Worm (Caenorhabditis elegans) whole organism, L2 larva: ENCODE data around the gene cox-17.
A peak's percentile ranks its signal among the peaks of the same experiment; 100 is the strongest.

Experiments
- C34F6.9 ChIP-seq: fragments of 150-350 bp; optimal IDR thresholded peaks from 2 replicates; lab custom pipeline; 2014; ENCODE audit warnings: missing biosample characterization, missing genetic modification characterization
- F13H6.1 ChIP-seq: sonication (generic microtip); optimal IDR thresholded peaks from 2 replicates; lab custom pipeline; 2016; ENCODE audit warnings: missing genetic modification characterization, missing compliant biosample characterization
- R02D3.7 ChIP-seq: fragments of 150-350 bp; optimal IDR thresholded peaks from 2 replicates; lab custom pipeline; 2014; ENCODE audit warnings: missing biosample characterization, missing genetic modification characterization
- Y55F3AM.14 ChIP-seq: fragments of 200-800 bp; sonication (Bioruptor generic); optimal IDR thresholded peaks from 2 replicates; lab custom pipeline; 2018; ENCODE audit warnings: mild to moderate bottlenecking, missing genetic modification characterization, missing compliant biosample characterization
- ZK546.5 ChIP-seq: sonication (generic microtip); optimal IDR thresholded peaks from 2 replicates; lab custom pipeline; 2017; ENCODE audit warnings: missing biosample characterization, missing genetic modification characterization
- alr-1 ChIP-seq: fragments of 150-350 bp; optimal IDR thresholded peaks from 2 replicates; lab custom pipeline; 2014; ENCODE audit warnings: missing biosample characterization, missing genetic modification characterization
- ama-1 ChIP-seq: fragments of 150-350 bp; optimal IDR thresholded peaks from 2 replicates; lab custom pipeline; 2018; ENCODE audit warnings: inconsistent platforms
- ceh-82 ChIP-seq: fragments of 150-350 bp; optimal IDR thresholded peaks from 2 replicates; lab custom pipeline; 2014; ENCODE audit warnings: missing biosample characterization, missing genetic modification characterization
- crh-2 ChIP-seq: sonication (generic microtip); optimal IDR thresholded peaks from 2 replicates; lab custom pipeline; 2017; ENCODE audit warnings: missing biosample characterization, missing genetic modification characterization
- egl-27 ChIP-seq: sonication (generic microtip); optimal IDR thresholded peaks from 3 replicates; lab custom pipeline; 2017; ENCODE audit warnings: missing biosample characterization, missing genetic modification reagents, missing genetic modification characterization
- elt-3 ChIP-seq: sonication (generic microtip); optimal IDR thresholded peaks from 2 replicates; lab custom pipeline; 2017; ENCODE audit warnings: missing biosample characterization, missing genetic modification characterization
- fos-1 ChIP-seq: fragments of 150-350 bp; optimal IDR thresholded peaks from 2 replicates; lab custom pipeline; 2014; ENCODE audit warnings: missing biosample characterization, missing genetic modification characterization
- gmeb-1 ChIP-seq: fragments of 150-350 bp; optimal IDR thresholded peaks from 2 replicates; lab custom pipeline; 2014; ENCODE audit warnings: missing biosample characterization, missing genetic modification characterization
- lin-11 ChIP-seq: fragments of 150-350 bp; sonication (generic microtip); optimal IDR thresholded peaks from 2 replicates; lab custom pipeline; 2014; ENCODE audit warnings: missing biosample characterization, missing genetic modification characterization, inconsistent platforms, mixed read lengths
- lin-13 ChIP-seq: fragments of 150-350 bp; optimal IDR thresholded peaks from 2 replicates; lab custom pipeline; 2014; ENCODE audit warnings: missing biosample characterization, missing genetic modification reagents, missing genetic modification characterization
- lin-39 ChIP-seq: fragments of 150-350 bp; optimal IDR thresholded peaks from 2 replicates; lab custom pipeline; 2014; ENCODE audit warnings: missing biosample characterization, missing genetic modification reagents, missing genetic modification characterization
- mbf-1 ChIP-seq: sonication (generic microtip); optimal IDR thresholded peaks from 2 replicates; lab custom pipeline; 2017; ENCODE audit warnings: missing biosample characterization, missing genetic modification characterization
- mdl-1 ChIP-seq, 2 experiments: fragments of 150-350 bp in 1 of 2; sonication (generic microtip) in 1 of 2; optimal IDR thresholded peaks; 2 replicates each; lab custom pipeline; 2017; ENCODE audit warnings: missing biosample characterization in 2 of 2, missing genetic modification characterization in 2 of 2
- nhr-10 ChIP-seq: sonication (generic microtip); optimal IDR thresholded peaks from 2 replicates; lab custom pipeline; 2017; ENCODE audit warnings: missing biosample characterization, missing genetic modification characterization
- nhr-11 ChIP-seq: fragments of 150-350 bp; optimal IDR thresholded peaks from 2 replicates; lab custom pipeline; 2014; ENCODE audit warnings: missing biosample characterization, missing genetic modification characterization
- nhr-12 ChIP-seq: fragments of 150-350 bp; optimal IDR thresholded peaks from 2 replicates; lab custom pipeline; 2014; ENCODE audit warnings: missing biosample characterization, missing genetic modification characterization
- nhr-129 ChIP-seq: fragments of 150-350 bp; optimal IDR thresholded peaks from 2 replicates; lab custom pipeline; 2014; ENCODE audit warnings: missing biosample characterization, missing genetic modification characterization
- nhr-21 ChIP-seq: fragments of 150-350 bp; optimal IDR thresholded peaks from 2 replicates; lab custom pipeline; 2014; ENCODE audit warnings: missing biosample characterization, missing genetic modification characterization
- nhr-23 ChIP-seq: fragments of 150-350 bp; optimal IDR thresholded peaks from 2 replicates; lab custom pipeline; 2014; ENCODE audit warnings: missing biosample characterization, missing genetic modification reagents, missing genetic modification characterization
- nhr-237 ChIP-seq: fragments of 150-350 bp; optimal IDR thresholded peaks from 2 replicates; lab custom pipeline; 2014; ENCODE audit warnings: missing biosample characterization, missing genetic modification characterization
- nhr-25 ChIP-seq: fragments of 150-350 bp; sonication (generic microtip); optimal IDR thresholded peaks from 3 replicates; lab custom pipeline; 2014; ENCODE audit warnings: missing biosample characterization, missing genetic modification characterization
- nhr-6 ChIP-seq: fragments of 150-350 bp; optimal IDR thresholded peaks from 2 replicates; lab custom pipeline; 2014; ENCODE audit warnings: missing biosample characterization, missing genetic modification characterization
- nhr-77 ChIP-seq: fragments of 150-350 bp; optimal IDR thresholded peaks from 2 replicates; lab custom pipeline; 2014; ENCODE audit warnings: missing biosample characterization, missing genetic modification characterization
- peb-1 ChIP-seq: fragments of 150-350 bp; optimal IDR thresholded peaks from 2 replicates; lab custom pipeline; 2014; ENCODE audit warnings: missing biosample characterization, missing genetic modification characterization
- sem-4 ChIP-seq: fragments of 150-350 bp; optimal IDR thresholded peaks from 2 replicates; lab custom pipeline; 2014; ENCODE audit warnings: missing biosample characterization, missing genetic modification reagents, missing genetic modification characterization
- skn-1 ChIP-seq: sonication (generic microtip); optimal IDR thresholded peaks from 2 replicates; lab custom pipeline; 2017; ENCODE audit warnings: missing biosample characterization, missing genetic modification characterization
- sma-9 ChIP-seq, 2 experiments: fragments of 150-350 bp in 1 of 2; sonication (generic microtip) in 1 of 2; optimal IDR thresholded peaks; 2 replicates each; lab custom pipeline; 2014 to 2016; ENCODE audit warnings: missing genetic modification characterization in 2 of 2, mild to moderate bottlenecking in 1 of 2, missing biosample characterization in 1 of 2, missing compliant biosample characterization in 1 of 2, missing genetic modification reagents in 1 of 2, moderate library complexity in 1 of 2
- unc-39 ChIP-seq: fragments of 150-350 bp; optimal IDR thresholded peaks from 2 replicates; lab custom pipeline; 2014; ENCODE audit warnings: missing biosample characterization, missing genetic modification characterization
- unc-55 ChIP-seq: fragments of 150-350 bp; sonication (generic microtip); optimal IDR thresholded peaks from 3 replicates; lab custom pipeline; 2014; ENCODE audit warnings: missing biosample characterization, missing genetic modification reagents, missing genetic modification characterization
- zag-1 ChIP-seq: fragments of 150-350 bp; optimal IDR thresholded peaks from 2 replicates; lab custom pipeline; 2014; ENCODE audit warnings: missing biosample characterization, missing genetic modification characterization
- ztf-1 ChIP-seq: fragments of 200-800 bp; sonication (Bioruptor generic); conservative IDR thresholded peaks from 2 replicates; pipeline ENCODE4 v1.3.6; 2022; ENCODE audit warnings: missing genetic modification characterization, missing compliant biosample characterization
- ztf-4 ChIP-seq: fragments of 150-350 bp; optimal IDR thresholded peaks from 2 replicates; lab custom pipeline; 2014; ENCODE audit warnings: missing biosample characterization, missing genetic modification characterization

cox-17 gene

ce11 chrIII:191803-192202, 1.0 kb downstream of the cox-17 start, which contains the start of gene sec-20:
TSS of gene sec-20 (plus strand) at chrIII:192103.
- TF ChIP-seq ZK546.5 (tag; lab: Kevin White, UChicago) (no peak), peb-1 (tag; lab: Kevin White, UChicago) (no peak), nhr-23 (tag; lab: Kevin White, UChicago) (no peak), lin-39 (tag; lab: Kevin White, UChicago) (no peak), C34F6.9 (tag; lab: Kevin White, UChicago) (no peak), nhr-21 (no peak), alr-1 (tag; lab: Kevin White, UChicago) (no peak), gmeb-1 (tag; lab: Kevin White, UChicago) (no peak), lin-11 (tag; lab: Kevin White, UChicago) (no peak), nhr-6 (tag; lab: Kevin White, UChicago) (no peak), mbf-1 (no peak), egl-27 (tag; lab: Kevin White, UChicago) (no peak), ztf-4 (tag; lab: Kevin White, UChicago) (no peak), ztf-1 (no peak)

- TF ChIP-seq nhr-12 (tag; lab: Kevin White, UChicago) (no peak), mbf-1 (no peak), peb-1 (tag; lab: Kevin White, UChicago) (no peak), elt-3 (tag; lab: Kevin White, UChicago) (no peak), C34F6.9 (tag; lab: Kevin White, UChicago) (no peak), nhr-77 (tag; lab: Kevin White, UChicago) (no peak), ZK546.5 (tag; lab: Kevin White, UChicago) (no peak), sem-4 (tag; lab: Kevin White, UChicago) (no peak), crh-2 (tag; lab: Kevin White, UChicago) (no peak), zag-1 (tag; lab: Kevin White, UChicago) (no peak), lin-39 (tag; lab: Kevin White, UChicago) (no peak), lin-13 (GFP tag; lab: Kevin White, UChicago) (no peak), ztf-4 (tag; lab: Kevin White, UChicago) (no peak), ztf-1 (no peak), nhr-21 (no peak), Y55F3AM.14 (no peak), ama-1 (lab: Kevin White, UChicago) (no peak), F13H6.1 (tag; lab: Kevin White, UChicago) (no peak), egl-27 (tag; lab: Kevin White, UChicago) (no peak)
Measured at ce11 chrIII:194160-194559, 3.4 kb downstream of the cox-17 start, which contains the start of gene F40G9.17. TSS of gene F40G9.17 (plus strand) at chrIII:194460.

ce11 chrIII:203953-204352, 13.2 kb downstream of the cox-17 start:
- TF ChIP-seq crh-2 (tag; lab: Kevin White, UChicago) (no peak), mbf-1 (no peak), ZK546.5 (tag; lab: Kevin White, UChicago) (no peak), nhr-129 (tag; lab: Kevin White, UChicago) (no peak), nhr-6 (tag; lab: Kevin White, UChicago) (no peak), unc-39 (tag; lab: Kevin White, UChicago) (no peak), nhr-77 (tag; lab: Kevin White, UChicago) (no peak)

DNA sequence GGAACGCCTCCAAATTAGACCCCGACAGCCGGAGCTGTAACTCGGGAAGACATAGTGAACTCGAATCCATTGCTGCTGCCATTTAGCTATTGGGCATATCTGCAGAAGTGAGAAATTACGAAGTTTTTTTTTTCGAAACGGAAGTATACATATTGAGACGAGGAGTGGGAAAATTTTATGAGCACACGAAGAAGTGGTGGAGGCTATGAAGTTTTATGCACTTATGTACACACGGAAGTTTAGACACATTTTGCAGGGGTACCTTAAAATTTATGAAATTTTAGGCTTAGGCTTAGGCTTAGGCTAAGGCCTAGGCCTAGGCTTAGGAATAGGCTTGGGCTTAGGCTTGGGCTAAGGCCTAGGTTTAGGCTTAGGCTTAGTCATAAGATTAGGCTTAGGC, 16.2 kb downstream of the cox-17 start, which contains the start of gene W10C4.1:
Gene W10C4.1, minus strand, starts transcription at position 101 of the 400 bp plus-strand sequence.
- TF ChIP-seq egl-27 (tag; lab: Kevin White, UChicago) (no peak), unc-55 (peak; percentile 9)

DNA sequence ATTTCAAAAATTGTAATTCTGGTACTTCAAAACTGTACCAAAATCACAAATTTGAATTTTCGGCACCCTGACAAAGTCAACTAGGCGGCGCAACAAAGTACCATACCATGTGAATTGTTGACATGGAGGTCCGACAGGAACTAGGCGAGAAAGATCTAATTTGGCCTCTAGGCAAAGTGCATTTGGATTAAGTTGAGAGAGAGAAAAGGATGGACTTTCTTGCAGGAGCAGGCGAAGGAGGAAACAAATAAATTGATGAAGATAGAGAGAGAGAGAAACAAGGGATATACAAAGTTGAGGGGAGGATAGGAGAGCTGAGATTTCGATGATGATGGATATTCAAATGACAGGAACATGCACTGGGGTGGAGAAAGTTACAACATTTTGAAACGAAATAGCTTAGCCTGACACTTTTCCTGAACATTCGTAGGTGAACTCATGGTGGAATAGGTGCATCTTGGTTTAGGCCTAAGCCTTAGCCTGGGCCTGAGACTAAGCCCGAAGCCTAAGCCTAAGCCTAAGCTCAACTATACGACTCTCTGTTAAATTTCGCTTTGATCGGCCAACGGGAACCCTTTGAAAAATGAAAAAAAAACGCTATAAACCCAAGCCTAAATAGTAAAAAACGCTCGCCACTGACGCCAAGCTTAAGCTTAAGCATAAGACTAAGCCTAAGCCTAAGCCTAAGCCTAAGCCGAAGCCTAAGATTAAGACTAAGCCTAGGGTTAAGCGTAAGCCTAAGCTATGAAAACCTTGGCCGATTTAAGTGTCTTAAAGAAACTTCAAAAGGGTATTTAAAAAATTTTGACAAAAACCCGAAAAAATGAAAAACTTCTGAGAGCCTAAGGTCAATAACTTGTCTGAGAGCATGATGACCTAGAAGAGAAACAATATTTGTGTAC, 18.3 kb downstream of the cox-17 start:
- TF ChIP-seq fos-1 (no peak), mdl-1 (tag; optimal IDR thresholded peaks at IDR 0.05; lab: Kevin White, UChicago) (no peak), nhr-21 (no peak), unc-55 (no peak), skn-1 (tag; lab: Kevin White, UChicago) (no peak), gmeb-1 (tag; lab: Kevin White, UChicago) (no peak), ztf-4 (tag; lab: Kevin White, UChicago) (no peak), sma-9 (GFP tag; optimal IDR thresholded peaks at IDR 0.05; lab: Kevin White, UChicago) (no peak), sma-9 (tag; optimal IDR thresholded peaks at IDR 0.05; lab: Kevin White, UChicago) (no peak), ZK546.5 (tag; lab: Kevin White, UChicago) (no peak), ceh-82 (tag; lab: Kevin White, UChicago) (no peak), sem-4 (tag; lab: Kevin White, UChicago) (no peak), nhr-11 (tag; lab: Kevin White, UChicago) (no peak), lin-39 (tag; lab: Kevin White, UChicago) (no peak), nhr-25 (tag; lab: Kevin White, UChicago) (no peak), F13H6.1 (tag; lab: Kevin White, UChicago) (no peak), lin-11 (tag; lab: Kevin White, UChicago) (no peak), nhr-10 (tag; lab: Kevin White, UChicago) (no peak), nhr-237 (tag; lab: Kevin White, UChicago) (no peak), R02D3.7 (tag; lab: Kevin White, UChicago) (no peak)
- TF ChIP-seq, all 48 proteins: peak for 0
